Fruit fly (Drosophila melanogaster) whole organism, wandering third instar larva: ENCODE results near the gene CG10949.
A peak's percentile ranks its signal among the peaks of the same experiment; 100 is the strongest.

Experiments used
- Hr78 ChIP-seq: fragments of >200 bp; optimal IDR thresholded peaks from 2 replicates; lab custom pipeline; 2017; ENCODE audit warnings: missing biosample characterization, missing genetic modification characterization
- Hr83 ChIP-seq: fragments of 200-300 bp; sonication (Bioruptor generic); optimal IDR thresholded peaks from 2 replicates; lab custom pipeline; 2016; ENCODE audit warnings: missing biosample characterization, mild to moderate bottlenecking, missing genetic modification characterization, moderate library complexity; ENCODE audit not compliant: poor library complexity, severe bottlenecking
- OdsH ChIP-seq: fragments of 200-800 bp; sonication (Bioruptor generic); optimal IDR thresholded peaks from 2 replicates; lab custom pipeline; 2016; ENCODE audit warnings: missing biosample characterization, mild to moderate bottlenecking, missing genetic modification characterization
- br ChIP-seq: fragments of 200-800 bp; sonication (Bioruptor generic); optimal IDR thresholded peaks from 2 replicates; lab custom pipeline; 2016; ENCODE audit warnings: missing biosample characterization, missing genetic modification characterization
- dl ChIP-seq, 2 experiments: fragments of 175-275, 200-275 bp in 1 of 2; fragments of 200-275 bp in 1 of 2; sonication (Bioruptor generic); optimal IDR thresholded peaks; lab custom pipeline; 2018; ENCODE audit warnings: mild to moderate bottlenecking in 2 of 2, missing biosample characterization in 2 of 2, missing genetic modification characterization in 2 of 2, moderate library complexity in 2 of 2; ENCODE audit not compliant: partially characterized antibody in 2 of 2, insufficient read depth in 1 of 2
- ey ChIP-seq: fragments of 200-800 bp; sonication (Bioruptor generic); optimal IDR thresholded peaks from 2 replicates; lab custom pipeline; 2016; ENCODE audit warnings: missing biosample characterization, missing genetic modification characterization
- h ChIP-seq: fragments of 200-800 bp; sonication (Bioruptor generic); optimal IDR thresholded peaks from 3 replicates; lab custom pipeline; 2016; ENCODE audit warnings: missing biosample characterization, mild to moderate bottlenecking, missing genetic modification characterization
- pan ChIP-seq: fragments of >200 bp; optimal IDR thresholded peaks from 2 replicates; lab custom pipeline; 2017
- usp ChIP-seq: fragments of >200 bp; optimal IDR thresholded peaks from 2 replicates; lab custom pipeline; 2017; ENCODE audit warnings: missing biosample characterization, missing genetic modification characterization

DNA sequence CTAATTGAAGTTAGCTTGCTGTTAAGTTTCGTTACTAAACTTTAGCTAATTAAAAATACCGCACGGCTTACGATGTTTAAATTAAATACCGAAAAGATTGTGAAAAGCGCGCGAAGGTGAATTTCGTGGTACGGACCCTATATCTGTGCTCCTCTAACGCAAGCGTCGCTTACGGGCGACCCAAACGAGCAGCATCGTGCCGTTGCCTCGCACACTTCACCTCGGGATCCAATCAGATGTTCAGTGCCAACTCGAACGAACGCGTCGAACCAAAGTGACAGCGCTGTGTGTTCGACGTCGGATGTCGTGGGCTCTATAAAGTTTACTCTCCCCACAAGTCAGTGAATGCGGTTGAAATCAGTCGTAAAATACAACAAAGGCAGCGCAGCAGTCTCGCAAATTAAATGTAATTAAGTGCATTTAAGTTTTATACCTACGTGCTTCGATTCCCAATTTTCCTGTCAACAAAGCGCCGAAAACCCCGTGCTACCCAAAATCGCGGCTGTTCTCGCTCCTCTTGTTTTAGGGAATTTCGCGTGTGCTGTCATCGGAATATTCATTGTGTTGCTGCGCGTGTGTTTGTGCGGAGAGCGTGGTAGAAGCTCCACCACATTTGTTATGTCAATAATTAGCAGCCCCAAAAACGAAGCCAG lies 12.2 kb upstream of the CG10949 start:
- TF ChIP-seq br (GFP tag; lab: Kevin White, UChicago) (peak; percentile 2), ey (GFP tag; lab: Kevin White, UChicago) (no peak), h (GFP tag; lab: Kevin White, UChicago) (peak; percentile 44), Hr78 (GFP tag; lab: Kevin White, UChicago) (no peak), usp (GFP tag; lab: Kevin White, UChicago) (no peak), Hr83 (GFP tag; lab: Kevin White, UChicago) (peak; percentile 26), OdsH (GFP tag; lab: Kevin White, UChicago) (peak; percentile 51), pan (lab: Kevin White, UChicago) (no peak), dl (GFP tag; optimal IDR thresholded peaks at IDR 0.05; lab: Kevin White, UChicago; ENCODE audit: insufficient read depth in 1 of 2, partially characterized antibody in 2 of 2) (no peak)
